Worm (Caenorhabditis elegans): ENCODE results near the gene baf-1.

- TF ChIP-seq lin-35 (GFP tag; optimal IDR thresholded peaks at IDR 0.05) = no peak
- TF ChIP-seq nhr-12 (tag; optimal IDR thresholded peaks at IDR 0.05) = no peak
- TF ChIP-seq tlp-1 (tag; optimal IDR thresholded peaks at IDR 0.05) = no peak
- TF ChIP-seq Y116A8C.19 (tag; optimal IDR thresholded peaks at IDR 0.05; ENCODE audit: borderline replicate concordance) = no peak
- TF ChIP-seq tbx-2 (tag; optimal IDR thresholded peaks at IDR 0.05) = no peak
- no peak for TF ChIP-seq lin-13 (GFP tag; optimal IDR thresholded peaks at IDR 0.05)
- no peak for TF ChIP-seq F16B12.6 (tag; optimal IDR thresholded peaks at IDR 0.05)
- TF ChIP-seq vab-15 (tag; optimal IDR thresholded peaks at IDR 0.05) = no peak
- no peak for TF ChIP-seq skn-1 (tag; optimal IDR thresholded peaks at IDR 0.05)
- no peak for TF ChIP-seq mep-1 (tag; optimal IDR thresholded peaks at IDR 0.05)
- no peak for TF ChIP-seq nhr-84 (tag; optimal IDR thresholded peaks at IDR 0.05)
Measured at ce11 chrIII:9511055-9511520, 43.8 kb downstream of the baf-1 start, which contains the start of gene F55H2.5.

Measured in whole organism, L1 larva.